Fruit fly (Drosophila melanogaster): ENCODE results near the gene Or13a.

Gene Or13a

DNA sequence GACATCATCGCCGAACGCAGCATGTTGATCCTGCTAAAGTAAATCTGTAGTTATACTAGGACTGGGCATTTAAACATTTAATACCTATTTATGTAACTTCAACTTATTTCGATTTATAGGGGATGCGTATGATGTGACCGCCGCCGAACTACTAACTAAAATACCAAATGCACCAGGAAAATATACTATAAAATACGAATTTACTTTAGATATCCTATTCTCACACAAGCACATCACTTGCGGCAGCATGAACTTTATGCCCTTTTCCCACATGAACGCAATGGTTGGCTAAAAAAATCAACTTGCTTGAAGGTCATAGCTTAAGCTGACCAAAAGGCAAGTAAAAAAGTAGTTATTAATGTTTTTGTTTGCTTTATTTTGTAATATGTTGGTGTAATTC, 12.4 kb downstream of the Or13a start, which contains the start of gene ND-20 (continued):
- TF ChIP-seq Hand (GFP tag; optimal IDR thresholded peaks at IDR 0.05), result no peak
- TF ChIP-seq CG30020 (tag; optimal IDR thresholded peaks at IDR 0.05), result peak; percentile 97
- TF ChIP-seq CG18619 (GFP tag; optimal IDR thresholded peaks at IDR 0.05), result no peak
- no peak for TF ChIP-seq dimm (GFP tag; IDR thresholded peaks at IDR 0.05)
- TF ChIP-seq CG34422 (GFP tag; IDR thresholded peaks at IDR 0.05), result no peak
- peak; percentile 26 for TF ChIP-seq CG10267 (tag; optimal IDR thresholded peaks at IDR 0.05)
- peak; percentile 75 for TF ChIP-seq CG4617 (GFP tag; optimal IDR thresholded peaks at IDR 0.05; ENCODE audit: borderline replicate concordance)
- peak in 1 of 2 experiments; percentile 5 for TF ChIP-seq bsh (GFP tag; optimal IDR thresholded peaks at IDR 0.05)
- TF ChIP-seq Xbp1 (GFP tag; optimal IDR thresholded peaks at IDR 0.05), result peak; percentile 42
- peak; percentile 22 for TF ChIP-seq CG7839 (tag; optimal IDR thresholded peaks at IDR 0.05)
- no peak for TF ChIP-seq usp (GFP tag; optimal IDR thresholded peaks at IDR 0.05)
- TF ChIP-seq CG18262 (tag; optimal IDR thresholded peaks at IDR 0.05), result no peak
- peak; percentile 38 for TF ChIP-seq HmgD (GFP tag; optimal IDR thresholded peaks at IDR 0.05)
- TF ChIP-seq vvl (GFP tag; IDR thresholded peaks at IDR 0.05), result peak; percentile 52
- no peak for TF ChIP-seq CG8765 (GFP tag; IDR thresholded peaks at IDR 0.05)
- peak; percentile 11 for TF ChIP-seq Myb (GFP tag; optimal IDR thresholded peaks at IDR 0.05)
- TF ChIP-seq unpg (GFP tag; optimal IDR thresholded peaks at IDR 0.05), result peak; percentile 0
- no peak for TF ChIP-seq NFAT (GFP tag; IDR thresholded peaks at IDR 0.05)
- no peak for TF ChIP-seq sc (optimal IDR thresholded peaks at IDR 0.05)
- no peak for TF ChIP-seq sc (GFP tag; optimal IDR thresholded peaks at IDR 0.05)
- TF ChIP-seq CG2889 (GFP tag; IDR thresholded peaks at IDR 0.05), result no peak
- TF ChIP-seq Mad (GFP tag; optimal IDR thresholded peaks at IDR 0.05), result peak; percentile 46
- TF ChIP-seq zen2 (GFP tag; IDR thresholded peaks at IDR 0.05; ENCODE audit: partially characterized antibody), result no peak
- peak; percentile 1 for TF ChIP-seq Hsf (GFP tag; optimal IDR thresholded peaks at IDR 0.05)
- TF ChIP-seq CG16813 (GFP tag; IDR thresholded peaks at IDR 0.05; ENCODE audit: partially characterized antibody), result no peak
- 0 out of 2 replicates have a peak, but pooled peaks have one; percentile 17 for TF ChIP-seq Scr (GFP tag; IDR thresholded peaks at IDR 0.05; ENCODE audit: partially characterized antibody)
- TF ChIP-seq CG11085 (GFP tag; IDR thresholded peaks at IDR 0.05), result no peak
- no peak for TF ChIP-seq hkb (optimal IDR thresholded peaks at IDR 0.05)
- no peak for TF ChIP-seq hkb (GFP tag; IDR thresholded peaks at IDR 0.05)
- TF ChIP-seq dpn (GFP tag; optimal IDR thresholded peaks at IDR 0.05), result peak in 1 of 2 experiments; percentile 17
- no peak for TF ChIP-seq bbx (GFP tag; IDR thresholded peaks at IDR 0.05; ENCODE audit: partially characterized antibody)
- peak; percentile 45 for TF ChIP-seq CG17829 (tag; optimal IDR thresholded peaks at IDR 0.05)
- TF ChIP-seq Eip74EF (GFP tag; optimal IDR thresholded peaks at IDR 0.05), result peak in 1 of 2 experiments; percentile 95
- peak; percentile 66 for TF ChIP-seq MESR4 (GFP tag; optimal IDR thresholded peaks at IDR 0.05)
- peak; percentile 81 for TF ChIP-seq CG9797 (GFP tag; optimal IDR thresholded peaks at IDR 0.05)
- no peak for TF ChIP-seq HLH4C (GFP tag; IDR thresholded peaks at IDR 0.05; ENCODE audit: partially characterized antibody)
- no peak for TF ChIP-seq CG7928 (GFP tag; optimal IDR thresholded peaks at IDR 0.05)

dm6 chrX:15989631-15990030, 15.4 kb downstream of the Or13a start:
- TF ChIP-seq tna (GFP tag; IDR thresholded peaks at IDR 0.05; ENCODE audit: partially characterized antibody) (no peak), Side (GFP tag; optimal IDR thresholded peaks at IDR 0.05) (no peak), Elba2 (GFP tag; optimal IDR thresholded peaks at IDR 0.05) (peak; percentile 37)

All from whole organism, embryonic.